Fruit fly (Drosophila melanogaster) whole organism, adult: ENCODE measurements around the gene CycT.

ENCODE experiments used
- CG14711 ChIP-seq: fragments of 200-800 bp; sonication (Bioruptor generic); optimal IDR thresholded peaks from 2 replicates; lab custom pipeline; 2018; ENCODE audit warnings: missing biosample characterization, mild to moderate bottlenecking, missing genetic modification characterization, moderate library complexity
- bab1 ChIP-seq: fragments of 200-800 bp; sonication (Bioruptor generic); optimal IDR thresholded peaks from 3 replicates; lab custom pipeline; 2019; ENCODE audit warnings: missing biosample characterization, mild to moderate bottlenecking, missing genetic modification characterization, moderate library complexity
- ovo ChIP-seq: fragments of 200-800 bp; sonication (Bioruptor generic); optimal IDR thresholded peaks from 2 replicates; lab custom pipeline; 2016; ENCODE audit warnings: missing biosample characterization, missing genetic modification characterization
- tj ChIP-seq: fragments of 200-800 bp; sonication (Bioruptor generic); optimal IDR thresholded peaks from 3 replicates; lab custom pipeline; 2017; ENCODE audit warnings: missing biosample characterization, mild to moderate bottlenecking, missing genetic modification characterization, moderate library complexity

DNA sequence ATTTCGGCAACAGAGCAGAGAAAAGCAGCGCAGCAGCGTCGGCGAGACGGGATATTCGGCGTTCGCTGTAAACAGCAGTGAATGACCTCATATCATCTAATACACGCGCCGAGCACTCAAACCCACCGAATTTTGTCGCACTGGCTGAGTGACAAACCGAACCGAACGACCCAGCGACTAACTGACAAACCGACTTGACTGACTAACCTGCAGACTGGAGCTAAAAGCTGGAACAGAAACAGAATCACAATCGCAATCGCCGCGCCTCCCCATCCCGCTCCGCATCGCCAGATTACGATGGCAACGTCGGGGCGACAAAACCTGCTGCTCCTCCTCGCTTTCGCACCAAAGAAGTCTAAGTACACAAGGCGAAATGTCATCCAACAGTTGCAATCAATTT is 22.0 kb upstream of the CycT start:
- no peak for TF ChIP-seq CG14711 (tag; lab: Kevin White, UChicago)
- no peak for TF ChIP-seq bab1 (GFP tag; lab: Kevin White, UChicago)
- TF ChIP-seq ovo (GFP tag; lab: Kevin White, UChicago), result no peak
- TF ChIP-seq tj (GFP tag; lab: Kevin White, UChicago), result no peak
